Worm (Caenorhabditis elegans): ENCODE measurements around the gene srbc-3.

The srbc-3 gene

DNA sequence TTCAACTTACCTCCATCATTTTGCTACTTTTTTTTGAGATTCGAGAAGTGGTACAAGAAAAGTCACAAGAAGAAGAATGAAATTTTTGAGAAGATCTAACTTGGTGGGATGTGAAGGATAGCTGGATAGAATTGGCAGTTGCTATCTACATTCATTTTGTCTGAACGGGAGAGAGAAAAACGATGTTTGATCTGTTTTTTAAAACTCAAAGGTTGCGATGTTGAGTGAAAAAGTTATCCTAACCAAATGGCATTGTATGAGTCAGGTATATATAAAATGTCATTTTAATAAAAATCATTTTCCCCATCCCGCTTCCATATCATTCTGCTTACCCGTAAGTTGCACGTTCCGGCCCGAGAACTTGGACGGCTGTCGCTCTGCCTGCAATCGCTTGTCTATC lies 19.0 kb upstream of the srbc-3 start, which contains the start of gene F35F10.6:
Gene F35F10.6, minus strand, starts transcription at position 101 of the 400 bp plus-strand sequence.
- no peak for TF ChIP-seq bed-1 (GFP tag; IDR thresholded peaks at IDR 0.05)

DNA sequence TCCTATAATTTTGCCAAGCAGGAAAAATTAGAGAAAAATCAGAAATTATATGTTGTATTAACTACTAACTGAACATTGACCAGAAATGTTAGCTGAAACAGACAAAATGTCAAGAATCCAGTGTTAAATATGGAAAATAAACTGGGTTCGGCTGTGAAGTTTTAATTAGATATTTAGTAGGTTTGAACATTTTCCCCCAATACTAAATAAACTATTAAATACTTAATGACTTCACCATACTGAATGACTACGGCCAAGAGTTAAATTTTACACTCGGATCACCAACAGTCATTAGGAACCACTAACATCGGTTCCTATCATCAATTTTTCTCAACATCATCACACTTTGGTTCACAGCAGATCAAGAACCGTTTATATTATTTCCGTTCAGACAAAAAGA lies 12.9 kb upstream of the srbc-3 start:
- TF ChIP-seq attf-6 (GFP tag; IDR thresholded peaks at IDR 0.05) (no peak), K11D2.4 (GFP tag; IDR thresholded peaks at IDR 0.05) (no peak), snpc-3.4 (tag; optimal IDR thresholded peaks at IDR 0.05) (no peak), unc-62 (GFP tag; optimal IDR thresholded peaks at IDR 0.05) (no peak), hlh-12 (tag; optimal IDR thresholded peaks at IDR 0.05) (no peak), lag-1 (GFP tag; IDR thresholded peaks at IDR 0.05) (no peak), ccch-3 (GFP tag; optimal IDR thresholded peaks at IDR 0.05) (no peak), ceh-27 (GFP tag; optimal IDR thresholded peaks at IDR 0.05) (no peak)

DNA sequence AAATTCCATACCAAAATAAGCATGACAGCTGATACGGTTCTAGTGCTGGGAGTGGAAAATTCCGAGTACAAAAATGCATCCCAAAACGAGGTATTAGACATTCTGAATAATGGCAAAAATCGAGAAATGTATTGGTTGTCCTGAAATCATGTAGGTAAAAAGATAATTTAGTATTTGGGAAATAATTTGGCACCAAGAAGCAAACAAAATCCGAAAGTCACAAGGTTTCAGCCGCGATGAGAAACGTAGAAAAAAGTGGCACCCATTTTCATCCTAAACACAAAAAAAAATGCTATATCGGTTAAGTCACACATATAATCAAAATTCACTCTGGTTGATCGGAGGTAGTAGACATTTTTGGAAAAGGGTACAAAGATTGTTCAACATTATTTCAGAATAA lies 10.5 kb upstream of the srbc-3 start, which contains the start of gene srx-122:
Gene srx-122, minus strand, starts transcription at position 101 of the 400 bp plus-strand sequence.
- no peak for TF ChIP-seq lsy-27 (tag; optimal IDR thresholded peaks at IDR 0.05; ENCODE audit: borderline replicate concordance, insufficient read depth)
- TF ChIP-seq lin-40 (tag; optimal IDR thresholded peaks at IDR 0.05): no peak
- no peak for TF ChIP-seq madf-10 (tag; optimal IDR thresholded peaks at IDR 0.05)

DNA sequence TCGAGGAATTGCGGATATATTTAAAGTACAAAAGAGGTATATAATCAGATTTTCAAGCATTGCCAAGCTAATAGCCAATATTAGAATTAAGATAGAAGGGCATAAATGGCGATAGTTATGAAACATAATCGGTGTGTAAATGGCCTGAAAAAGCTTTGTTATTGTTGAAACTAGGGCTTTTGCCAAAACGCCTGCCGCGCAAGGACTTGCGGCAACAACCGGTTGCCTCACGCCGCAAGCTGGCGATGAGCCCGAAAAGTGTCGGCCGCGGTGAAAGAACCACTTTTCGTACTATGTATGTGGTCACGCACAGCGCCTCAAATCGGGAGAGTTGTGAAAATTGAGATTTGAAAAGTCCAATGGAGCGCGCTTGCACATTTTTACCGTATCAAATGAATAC lies 8.8 kb upstream of the srbc-3 start:
- no peak for TF ChIP-seq ets-4 (GFP tag; optimal IDR thresholded peaks at IDR 0.05)
- TF ChIP-seq attf-5 (GFP tag; optimal IDR thresholded peaks at IDR 0.05): no peak
- no peak for TF ChIP-seq Y79H2A.3 (GFP tag; conservative IDR thresholded peaks at IDR 0.05)
- TF ChIP-seq lag-1 (GFP tag; IDR thresholded peaks at IDR 0.05): no peak
- no peak for TF ChIP-seq mcd-1 (GFP tag; IDR thresholded peaks at IDR 0.05)
- TF ChIP-seq F37B4.10 (GFP tag; IDR thresholded peaks at IDR 0.05): no peak
- TF ChIP-seq ztf-28 (GFP tag; IDR thresholded peaks at IDR 0.05): no peak
- TF ChIP-seq ceh-91 (GFP tag; IDR thresholded peaks at IDR 0.05): no peak
- no peak for TF ChIP-seq akir-1 (GFP tag; optimal IDR thresholded peaks at IDR 0.05)
- TF ChIP-seq let-526 (GFP tag; IDR thresholded peaks at IDR 0.05): 0 out of 2 replicates have a peak, but pooled peaks have one; percentile 22
- TF ChIP-seq egl-18 (GFP tag; IDR thresholded peaks at IDR 0.05): peak; percentile 66; the same call in 1 of the 2 replicates
- TF ChIP-seq hlh-12 (tag; optimal IDR thresholded peaks at IDR 0.05): no peak
- no peak for TF ChIP-seq ztf-6 (GFP tag; IDR thresholded peaks at IDR 0.05)
- TF ChIP-seq F22D6.2 (tag; optimal IDR thresholded peaks at IDR 0.05): no peak
- TF ChIP-seq sdz-38 (tag; optimal IDR thresholded peaks at IDR 0.05): no peak
- no peak for TF ChIP-seq somi-1 (GFP tag; optimal IDR thresholded peaks at IDR 0.05)
- no peak for TF ChIP-seq bed-1 (GFP tag; IDR thresholded peaks at IDR 0.05)
- no peak for TF ChIP-seq F55B11.4 (tag; optimal IDR thresholded peaks at IDR 0.05; ENCODE audit: borderline replicate concordance, insufficient read depth)
- TF ChIP-seq ztf-25 (GFP tag; IDR thresholded peaks at IDR 0.05): 0 out of 2 replicates have a peak, but pooled peaks have one; percentile 36
- TF ChIP-seq lin-40 (tag; optimal IDR thresholded peaks at IDR 0.05): no peak

DNA sequence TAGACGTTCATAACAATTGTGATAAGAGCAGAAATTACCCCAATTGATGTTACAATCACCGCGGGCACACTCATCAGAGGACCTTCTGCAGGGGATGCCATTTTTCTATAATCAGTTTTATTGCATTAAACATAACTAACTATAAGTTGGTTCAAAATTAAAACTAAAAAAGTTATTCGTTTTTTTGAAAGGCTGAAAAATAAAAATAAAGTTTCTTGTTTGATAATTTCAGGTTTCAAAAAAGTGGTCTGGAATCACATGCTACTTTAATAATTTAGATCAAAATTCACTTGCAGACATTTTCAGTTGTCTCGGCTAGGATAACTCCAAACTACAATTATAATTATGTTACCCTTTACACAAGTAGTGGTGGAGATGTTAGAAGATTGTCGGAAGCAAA lies 6.4 kb upstream of the srbc-3 start, which contains the start of gene srbc-1:
Gene srbc-1, minus strand, starts transcription at position 101 of the 400 bp plus-strand sequence.
- TF ChIP-seq egrh-3 (GFP tag; IDR thresholded peaks at IDR 0.05) (no peak), chd-7 (tag; optimal IDR thresholded peaks at IDR 0.05) (no peak), Y79H2A.3 (GFP tag; conservative IDR thresholded peaks at IDR 0.05) (no peak), mel-28 (tag; optimal IDR thresholded peaks at IDR 0.05; ENCODE audit: borderline replicate concordance) (no peak), atf-7 (tag; optimal IDR thresholded peaks at IDR 0.05) (no peak), B0261.1 (tag; optimal IDR thresholded peaks at IDR 0.05) (no peak), F57C9.4 (tag; optimal IDR thresholded peaks at IDR 0.05) (no peak), F23B12.7 (tag; optimal IDR thresholded peaks at IDR 0.05; ENCODE audit: insufficient read depth) (no peak), efl-1 (GFP tag; optimal IDR thresholded peaks at IDR 0.05) (no peak), tlf-1 (GFP tag; optimal IDR thresholded peaks at IDR 0.05) (no peak), ztf-25 (GFP tag; IDR thresholded peaks at IDR 0.05) (no peak), ztf-3 (GFP tag; optimal IDR thresholded peaks at IDR 0.05) (no peak), nfyb-1 (GFP tag; IDR thresholded peaks at IDR 0.05) (no peak), hlh-12 (tag; optimal IDR thresholded peaks at IDR 0.05) (no peak), hmg-20 (GFP tag; IDR thresholded peaks at IDR 0.05) (no peak), gei-17 (GFP tag; optimal IDR thresholded peaks at IDR 0.05) (no peak), F57A8.1 (GFP tag; optimal IDR thresholded peaks at IDR 0.05) (no peak)
